Fruit fly (Drosophila melanogaster) whole organism, prepupa: ENCODE measurements around the gene CG7227.

ENCODE experiments used
- Blimp-1 ChIP-seq: fragments of 200-800 bp; sonication (Bioruptor generic); optimal IDR thresholded peaks from 3 replicates; lab custom pipeline; 2017; ENCODE audit warnings: missing biosample characterization, missing genetic modification characterization, mild to moderate bottlenecking, moderate library complexity, missing genetic modification reagents
- CG10631 ChIP-seq: fragments of 200-800 bp; sonication (Bioruptor generic); optimal IDR thresholded peaks from 2 replicates; lab custom pipeline; 2016; ENCODE audit warnings: missing biosample characterization, missing genetic modification characterization
- CG10669 ChIP-seq: fragments of 200-800 bp; sonication (Bioruptor generic); optimal IDR thresholded peaks from 3 replicates; lab custom pipeline; 2018; ENCODE audit warnings: missing biosample characterization, mild to moderate bottlenecking, missing genetic modification characterization, moderate library complexity
- CG15336 ChIP-seq: fragments of 200-800 bp; sonication (Bioruptor generic); IDR thresholded peaks from 2 replicates; pipeline ENCODE4 v1.3.6; 2022; ENCODE audit warnings: missing biosample characterization, missing genetic modification characterization
- CG16779 ChIP-seq: fragments of 200-800 bp; sonication (Bioruptor generic); optimal IDR thresholded peaks from 3 replicates; lab custom pipeline; 2017; ENCODE audit warnings: missing biosample characterization, mild to moderate bottlenecking, missing genetic modification characterization
- CG3032 ChIP-seq: fragments of 200-800 bp; optimal IDR thresholded peaks from 2 replicates; lab custom pipeline; 2019; ENCODE audit warnings: missing biosample characterization, mild to moderate bottlenecking, missing genetic modification characterization, moderate library complexity
- CG31627 ChIP-seq: fragments of 200-800 bp; sonication (Bioruptor generic); optimal IDR thresholded peaks from 3 replicates; lab custom pipeline; 2016; ENCODE audit warnings: missing biosample characterization, missing genetic modification characterization
- CG34406 ChIP-seq: fragments of 200-800 bp; sonication (Bioruptor generic); optimal IDR thresholded peaks from 3 replicates; lab custom pipeline; 2016; ENCODE audit warnings: missing biosample characterization, missing genetic modification characterization
- CG3919 ChIP-seq: fragments of 200-800 bp; sonication (Bioruptor generic); optimal IDR thresholded peaks from 3 replicates; lab custom pipeline; 2016; ENCODE audit warnings: missing biosample characterization, missing genetic modification characterization
- CG4318 ChIP-seq: fragments of 200-800 bp; sonication (Bioruptor generic); optimal IDR thresholded peaks from 3 replicates; lab custom pipeline; 2017; ENCODE audit warnings: missing biosample characterization, mild to moderate bottlenecking, missing genetic modification characterization
- CG6163 ChIP-seq: fragments of 200-800 bp; sonication (Bioruptor generic); IDR thresholded peaks from 3 replicates; pipeline ENCODE4 v1.3.6; 2022; ENCODE audit warnings: missing biosample characterization, missing genetic modification characterization
- CG6276 ChIP-seq: fragments of 200-800 bp; sonication (Bioruptor generic); optimal IDR thresholded peaks from 2 replicates; lab custom pipeline; 2017; ENCODE audit warnings: missing biosample characterization, mild to moderate bottlenecking, missing genetic modification characterization
- CG6854 ChIP-seq: fragments of 200-800 bp; sonication (Bioruptor generic); optimal IDR thresholded peaks from 2 replicates; lab custom pipeline; 2017; ENCODE audit warnings: missing biosample characterization, mild to moderate bottlenecking, missing genetic modification characterization
- CG7368 ChIP-seq: fragments of 200-800 bp; sonication (Bioruptor generic); optimal IDR thresholded peaks from 3 replicates; lab custom pipeline; 2016; ENCODE audit warnings: missing biosample characterization, missing genetic modification characterization
- CG8119 ChIP-seq: fragments of 200-800 bp; sonication (Bioruptor generic); IDR thresholded peaks from 3 replicates; pipeline ENCODE4 v1.3.6; 2022; ENCODE audit warnings: missing biosample characterization, missing genetic modification characterization
- CG8319 ChIP-seq: fragments of 200-800 bp; sonication (Bioruptor generic); optimal IDR thresholded peaks from 3 replicates; lab custom pipeline; 2016; ENCODE audit warnings: missing biosample characterization, missing genetic modification characterization
- CG9139 ChIP-seq: fragments of 200-800 bp; sonication (Bioruptor generic); optimal IDR thresholded peaks from 3 replicates; lab custom pipeline; 2017; ENCODE audit warnings: missing biosample characterization, mild to moderate bottlenecking, missing genetic modification characterization
- Eip75B ChIP-seq: fragments of 200-800 bp; sonication (Bioruptor generic); optimal IDR thresholded peaks from 3 replicates; lab custom pipeline; 2016; ENCODE audit warnings: missing biosample characterization, missing genetic modification characterization
- Eip78C ChIP-seq: fragments of 200-800 bp; sonication (Bioruptor generic); peaks from one replicate; lab custom pipeline; 2016; ENCODE audit warnings: missing biosample characterization, missing genetic modification characterization
- Ets21C ChIP-seq: fragments of 200-800 bp; sonication (Bioruptor generic); optimal IDR thresholded peaks from 3 replicates; lab custom pipeline; 2016; ENCODE audit warnings: missing biosample characterization, missing genetic modification characterization
- Gug ChIP-seq: fragments of 200-800 bp; sonication (Bioruptor generic); IDR thresholded peaks from 2 replicates; pipeline ENCODE4 v1.3.6; 2022; ENCODE audit warnings: missing biosample characterization, missing genetic modification characterization
- Hr38 ChIP-seq: sonication (Bioruptor generic); optimal IDR thresholded peaks from 2 replicates; lab custom pipeline; 2016; ENCODE audit warnings: missing biosample characterization, missing genetic modification characterization
- Hr39 ChIP-seq: fragments of 200-800 bp; sonication (Bioruptor generic); optimal IDR thresholded peaks from 2 replicates; lab custom pipeline; 2016; ENCODE audit warnings: missing biosample characterization, missing genetic modification characterization
- Hr4 ChIP-seq: fragments of 200-800 bp; sonication (Bioruptor generic); optimal IDR thresholded peaks from 3 replicates; lab custom pipeline; 2016; ENCODE audit warnings: missing biosample characterization, missing genetic modification characterization
- Lpt ChIP-seq: fragments of 200-800 bp; sonication (Bioruptor generic); optimal IDR thresholded peaks from 3 replicates; lab custom pipeline; 2016; ENCODE audit warnings: missing biosample characterization, missing genetic modification characterization
- Met ChIP-seq: fragments of 200-800 bp; sonication (Bioruptor generic); optimal IDR thresholded peaks from 3 replicates; lab custom pipeline; 2016; ENCODE audit warnings: missing biosample characterization, missing genetic modification characterization
- OdsH ChIP-seq: fragments of 200-800 bp; sonication (Bioruptor generic); optimal IDR thresholded peaks from 3 replicates; lab custom pipeline; 2016; ENCODE audit warnings: missing biosample characterization, missing genetic modification characterization
- Smox ChIP-seq: fragments of 200-800 bp; sonication (Bioruptor generic); optimal IDR thresholded peaks from 3 replicates; lab custom pipeline; 2016; ENCODE audit warnings: missing biosample characterization, missing genetic modification characterization
- Sox14 ChIP-seq: fragments of 200-800 bp; sonication (Bioruptor generic); optimal IDR thresholded peaks from 3 replicates; lab custom pipeline; 2016; ENCODE audit warnings: missing biosample characterization, missing genetic modification characterization
- Sox15 ChIP-seq: fragments of 200-800 bp; sonication (Bioruptor generic); optimal IDR thresholded peaks from 3 replicates; lab custom pipeline; 2016; ENCODE audit warnings: missing biosample characterization, missing genetic modification characterization
- achi ChIP-seq: fragments of 200-800 bp; sonication (Bioruptor generic); optimal IDR thresholded peaks from 3 replicates; lab custom pipeline; 2016; ENCODE audit warnings: missing biosample characterization, missing genetic modification characterization
- dac ChIP-seq: fragments of 200-800 bp; sonication (Bioruptor generic); optimal IDR thresholded peaks from 2 replicates; lab custom pipeline; 2017; ENCODE audit warnings: missing biosample characterization, mild to moderate bottlenecking, missing genetic modification characterization
- eg ChIP-seq: fragments of 200-800 bp; sonication (Bioruptor generic); IDR thresholded peaks from 3 replicates; pipeline ENCODE4 v1.3.6; 2022; ENCODE audit warnings: missing biosample characterization, missing genetic modification characterization
- esn ChIP-seq: fragments of 200-800 bp; sonication (Bioruptor generic); optimal IDR thresholded peaks from 2 replicates; lab custom pipeline; 2016; ENCODE audit warnings: missing biosample characterization, mild to moderate bottlenecking, missing genetic modification characterization, moderate library complexity
- fd59A ChIP-seq: fragments of 200-800 bp; sonication (Bioruptor generic); optimal IDR thresholded peaks from 2 replicates; lab custom pipeline; 2017; ENCODE audit warnings: missing biosample characterization, mild to moderate bottlenecking, missing genetic modification characterization, missing genetic modification reagents
- fd85E ChIP-seq: fragments of 200-800 bp; sonication (Bioruptor generic); optimal IDR thresholded peaks from 3 replicates; lab custom pipeline; 2016; ENCODE audit warnings: missing biosample characterization, missing genetic modification characterization
- fkh ChIP-seq: fragments of 200-800 bp; sonication (Bioruptor generic); optimal IDR thresholded peaks from 3 replicates; lab custom pipeline; 2017; ENCODE audit warnings: missing biosample characterization, mild to moderate bottlenecking, missing genetic modification characterization, moderate library complexity
- lz ChIP-seq: fragments of 200-800 bp; sonication (Bioruptor generic); optimal IDR thresholded peaks from 3 replicates; lab custom pipeline; 2016; ENCODE audit warnings: missing biosample characterization, missing genetic modification characterization
- pdm3 ChIP-seq: fragments of 200-800 bp; sonication (Bioruptor generic); optimal IDR thresholded peaks from 3 replicates; lab custom pipeline; 2016; ENCODE audit warnings: missing biosample characterization, missing genetic modification characterization
- salr ChIP-seq, 2 experiments: fragments of 200-800 bp; sonication (Bioruptor generic); optimal IDR thresholded peaks; 3 replicates each; lab custom pipeline; 2016 to 2018; ENCODE audit warnings: missing biosample characterization in 2 of 2, missing genetic modification characterization in 2 of 2, mild to moderate bottlenecking in 1 of 2
- spab ChIP-seq: fragments of 200-800 bp; sonication (Bioruptor generic); optimal IDR thresholded peaks from 2 replicates; lab custom pipeline; 2017; ENCODE audit warnings: missing biosample characterization, mild to moderate bottlenecking, missing genetic modification characterization, missing genetic modification reagents
- ss ChIP-seq, 2 experiments: fragments of 200-800 bp; sonication (Bioruptor generic); optimal IDR thresholded peaks; 2 replicates in 1 of 2; 3 replicates in 1 of 2; lab custom pipeline; 2017 to 2018; ENCODE audit warnings: mild to moderate bottlenecking in 2 of 2, missing biosample characterization in 2 of 2, missing genetic modification characterization in 2 of 2, moderate library complexity in 1 of 2
- svp ChIP-seq: fragments of 200-800 bp; sonication (Bioruptor generic); peaks from one replicate; lab custom pipeline; 2016; ENCODE audit warnings: missing biosample characterization, missing genetic modification characterization
- topi ChIP-seq: fragments of 200-800 bp; sonication (Bioruptor generic); optimal IDR thresholded peaks from 3 replicates; lab custom pipeline; 2016; ENCODE audit warnings: missing biosample characterization, missing genetic modification characterization
- vri ChIP-seq: fragments of 200-800 bp; sonication (Bioruptor generic); optimal IDR thresholded peaks from 3 replicates; lab custom pipeline; 2016; ENCODE audit warnings: missing biosample characterization, mild to moderate bottlenecking, missing genetic modification characterization

CG7227 gene

DNA sequence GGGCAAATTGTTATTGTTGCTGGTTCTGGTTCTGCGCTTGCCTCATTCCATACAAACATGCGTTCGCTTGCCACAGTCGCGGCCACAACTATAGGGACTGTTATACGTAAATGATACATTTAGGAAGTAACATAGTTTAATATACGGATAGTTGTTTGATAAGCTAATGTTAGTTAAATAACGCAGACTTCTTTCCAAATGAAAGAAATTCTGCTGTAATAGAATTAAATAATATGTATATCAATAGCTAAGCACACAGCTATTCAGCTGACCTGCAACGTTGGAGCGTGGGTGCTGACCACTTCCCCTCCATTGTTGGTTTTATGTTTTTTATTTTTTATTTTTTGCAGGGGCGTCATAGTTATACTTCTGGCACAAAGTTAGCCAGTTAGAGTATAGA lies 36.8 kb upstream of the CG7227 start (continued):
- TF ChIP-seq CG7368 (peak; percentile 34), Eip75B (GFP tag; lab: Kevin White, UChicago) (peak; percentile 63), topi (peak; percentile 32), CG31627 (GFP tag; lab: Kevin White, UChicago) (peak; percentile 39), Lpt (GFP tag; lab: Kevin White, UChicago) (peak; percentile 71), CG3919 (GFP tag; lab: Kevin White, UChicago) (peak; percentile 44), CG3032 (tag; lab: Kevin White, UChicago) (peak; percentile 36), Met (GFP tag; lab: Kevin White, UChicago) (no peak)

DNA sequence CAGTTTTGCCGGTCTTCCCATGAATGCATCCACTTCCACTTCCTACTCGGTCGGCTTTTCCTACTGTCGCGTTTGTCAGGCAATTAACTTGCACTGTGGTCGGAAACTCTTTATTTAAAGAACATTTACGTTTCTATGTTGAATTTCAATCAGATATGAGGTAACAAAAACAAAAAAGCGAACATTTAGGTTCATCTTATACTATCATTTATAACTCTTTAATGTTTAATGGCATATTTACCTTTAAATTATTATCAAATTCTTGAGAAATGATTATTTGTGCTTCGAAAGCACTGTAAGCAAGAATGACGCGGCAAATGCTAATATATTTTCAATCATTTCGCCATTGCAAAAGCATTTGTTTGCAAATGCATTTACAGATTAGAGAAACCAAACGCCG lies 35.8 kb upstream of the CG7227 start:
- TF ChIP-seq achi, result peak; percentile 28
- no peak for TF ChIP-seq CG34406 (GFP tag; lab: Kevin White, UChicago)
- peak; percentile 32 for TF ChIP-seq esn (GFP tag; lab: Kevin White, UChicago)
- no peak for TF ChIP-seq Met (GFP tag; lab: Kevin White, UChicago)
- 0 out of 3 replicates have a peak, but pooled peaks have one; percentile 9 for TF ChIP-seq eg
- TF ChIP-seq CG16779 (tag; lab: Kevin White, UChicago), result no peak
- no peak for TF ChIP-seq CG8319 (GFP tag; lab: Kevin White, UChicago)
- TF ChIP-seq Eip75B (GFP tag; lab: Kevin White, UChicago), result peak; percentile 3
- TF ChIP-seq Sox14 (GFP tag; lab: Kevin White, UChicago), result peak; percentile 11
- TF ChIP-seq pdm3 (GFP tag; lab: Kevin White, UChicago), result peak; percentile 5
- no peak for TF ChIP-seq CG9139
- no peak for TF ChIP-seq OdsH (GFP tag; lab: Kevin White, UChicago)
- TF ChIP-seq CG4318 (GFP tag; lab: Kevin White, UChicago), result no peak
- peak; percentile 10 for TF ChIP-seq Hr39 (GFP tag; lab: Kevin White, UChicago)
- TF ChIP-seq Eip78C, result peak; percentile 70
- no peak for TF ChIP-seq CG10631 (GFP tag; lab: Kevin White, UChicago)
- TF ChIP-seq CG6163 (GFP tag; lab: Robert Waterston, UW), result 0 out of 3 replicates have a peak, but pooled peaks have one; percentile 39
- peak; percentile 46; the same call in 1 of the 3 replicates for TF ChIP-seq CG8119 (GFP tag; lab: Robert Waterston, UW)
- TF ChIP-seq fd59A (GFP tag; lab: Kevin White, UChicago), result no peak
- no peak for TF ChIP-seq CG6854 (GFP tag; lab: Kevin White, UChicago)
- no peak for TF ChIP-seq Hr38 (GFP tag; lab: Kevin White, UChicago)
- TF ChIP-seq topi, result peak; percentile 28
- TF ChIP-seq spab (GFP tag; lab: Kevin White, UChicago), result no peak
- TF ChIP-seq CG3919 (GFP tag; lab: Kevin White, UChicago), result peak; percentile 1
- no peak for TF ChIP-seq Sox15 (GFP tag; lab: Kevin White, UChicago)
- no peak for TF ChIP-seq Hr4 (GFP tag; lab: Kevin White, UChicago)
- TF ChIP-seq CG15336, result peak; percentile 49; the same call in 1 of the 2 replicates

DNA sequence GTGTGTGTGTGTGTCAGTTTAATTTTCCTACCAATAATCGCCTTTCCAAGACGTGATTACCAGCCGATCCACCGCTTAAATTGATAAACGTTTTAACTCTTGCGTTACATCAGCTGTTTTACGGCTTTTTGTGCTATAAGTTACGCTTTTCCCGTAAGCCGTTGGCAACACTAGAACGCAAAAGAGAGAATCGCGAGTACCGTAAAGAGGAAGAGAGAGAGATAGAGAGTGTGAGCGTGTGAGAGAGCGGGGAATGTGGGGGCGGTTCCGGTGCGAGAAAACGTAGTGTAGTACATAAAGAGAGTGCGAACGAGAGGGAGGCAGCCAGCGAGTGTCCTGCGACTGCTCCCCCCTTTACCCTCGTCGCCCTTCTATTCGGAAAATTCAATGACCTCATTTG lies 33.6 kb upstream of the CG7227 start:
- TF ChIP-seq svp (GFP tag; lab: Kevin White, UChicago) (no peak), CG6854 (GFP tag; lab: Kevin White, UChicago) (no peak), CG8319 (GFP tag; lab: Kevin White, UChicago) (no peak), Eip75B (GFP tag; lab: Kevin White, UChicago) (no peak), fd85E (GFP tag; lab: Kevin White, UChicago) (no peak), Gug (GFP tag; lab: Robert Waterston, UW) (no peak), fd59A (GFP tag; lab: Kevin White, UChicago) (no peak), Eip78C (peak; percentile 57), Sox14 (GFP tag; lab: Kevin White, UChicago) (peak; percentile 2), Hr39 (GFP tag; lab: Kevin White, UChicago) (no peak), CG8119 (GFP tag; lab: Robert Waterston, UW) (no peak), CG31627 (GFP tag; lab: Kevin White, UChicago) (no peak), salr (GFP tag; optimal IDR thresholded peaks at IDR 0.05; lab: Kevin White, UChicago) (no peak), CG10669 (no peak), ss (GFP tag; optimal IDR thresholded peaks at IDR 0.05; lab: Kevin White, UChicago) (peak; percentile 11 to 28), Blimp-1 (GFP tag; lab: Kevin White, UChicago) (no peak), Ets21C (GFP tag; lab: Kevin White, UChicago) (no peak), OdsH (GFP tag; lab: Kevin White, UChicago) (no peak), CG4318 (GFP tag; lab: Kevin White, UChicago) (no peak), topi (no peak), CG6163 (GFP tag; lab: Robert Waterston, UW) (peak; percentile 16; the same call in 1 of the 3 replicates), fkh (GFP tag; lab: Kevin White, UChicago) (no peak), lz (no peak), CG3919 (GFP tag; lab: Kevin White, UChicago) (no peak), CG3032 (tag; lab: Kevin White, UChicago) (no peak), spab (GFP tag; lab: Kevin White, UChicago) (no peak), achi (peak; percentile 3), Smox (no peak), CG6276 (GFP tag; lab: Kevin White, UChicago) (no peak), dac (GFP tag; lab: Kevin White, UChicago) (no peak), Lpt (GFP tag; lab: Kevin White, UChicago) (no peak), eg (no peak), vri (GFP tag; lab: Kevin White, UChicago) (peak; percentile 1), CG7368 (no peak)
